Worm (Caenorhabditis elegans) whole organism, young adult: ENCODE results near the gene T21H3.5.

Source experiments
- B0019.2 ChIP-seq: fragments of 200-800 bp; sonication (Bioruptor generic); conservative IDR thresholded peaks from 2 replicates; pipeline ENCODE4 v1.3.6; 2022; ENCODE audit warnings: missing genetic modification reagents, missing genetic modification characterization, missing compliant biosample characterization
- B0336.3 ChIP-seq: fragments of 200-800 bp; sonication (Bioruptor generic); IDR thresholded peaks from 2 replicates; pipeline ENCODE4 v1.3.6; 2022; ENCODE audit warnings: missing genetic modification characterization, missing compliant biosample characterization
- C17E4.6 ChIP-seq: fragments of 200-800 bp; sonication (Bioruptor generic); IDR thresholded peaks from 2 replicates; pipeline ENCODE4 v1.3.6; 2022; ENCODE audit warnings: missing genetic modification reagents, missing genetic modification characterization, missing compliant biosample characterization
- F49E8.2 ChIP-seq: sonication (generic microtip); optimal IDR thresholded peaks from 3 replicates; lab custom pipeline; 2017; ENCODE audit warnings: missing genetic modification characterization, mild to moderate bottlenecking, missing compliant biosample characterization, antibody characterized with exemption, moderate library complexity; ENCODE audit not compliant: insufficient read depth
- F57A8.1 ChIP-seq: fragments of 200-800 bp; sonication (Bioruptor generic); optimal IDR thresholded peaks from 2 replicates; lab custom pipeline; 2018; ENCODE audit warnings: mild to moderate bottlenecking, missing genetic modification characterization, moderate library complexity, missing compliant biosample characterization
- T26A5.8 ChIP-seq: sonication (generic microtip); optimal IDR thresholded peaks from 2 replicates; lab custom pipeline; 2016; ENCODE audit warnings: missing genetic modification characterization, missing compliant biosample characterization
- Y53G8AR.9 ChIP-seq: fragments of 200-800 bp; sonication (Bioruptor generic); conservative IDR thresholded peaks from 2 replicates; pipeline ENCODE4 v1.3.6; 2022; ENCODE audit warnings: missing genetic modification reagents, missing genetic modification characterization, missing compliant biosample characterization
- Y79H2A.3 ChIP-seq: fragments of 200-800 bp; sonication (Bioruptor generic); conservative IDR thresholded peaks from 2 replicates; pipeline ENCODE4 v1.3.6; 2022; ENCODE audit warnings: missing genetic modification reagents, missing genetic modification characterization, missing compliant biosample characterization
- atf-7 ChIP-seq: sonication (generic microtip); optimal IDR thresholded peaks from 2 replicates; lab custom pipeline; 2017; ENCODE audit warnings: mild to moderate bottlenecking, missing genetic modification characterization, missing compliant biosample characterization
- attf-3 ChIP-seq: fragments of 200-800 bp; sonication (Bioruptor generic); conservative IDR thresholded peaks from 2 replicates; pipeline ENCODE4 v1.3.6; 2022; ENCODE audit warnings: missing genetic modification reagents, missing genetic modification characterization, missing compliant biosample characterization
- bed-1 ChIP-seq: fragments of 200-800 bp; sonication (Bioruptor generic); IDR thresholded peaks from 2 replicates; pipeline ENCODE4 v1.3.6; 2022; ENCODE audit warnings: missing genetic modification reagents, missing genetic modification characterization, missing compliant biosample characterization
- cebp-1 ChIP-seq, 2 experiments: fragments of 200-800 bp in 1 of 2; sonication (Bioruptor generic) in 1 of 2; sonication (generic microtip) in 1 of 2; IDR thresholded peaks in 1 of 2; optimal IDR thresholded peaks in 1 of 2; 2 replicates each; pipeline versions ENCODE4 v1.3.6 to Lab custom; 2017 to 2022; ENCODE audit warnings: missing compliant biosample characterization in 2 of 2, missing genetic modification characterization in 2 of 2, mild to moderate bottlenecking in 1 of 2, missing genetic modification reagents in 1 of 2, moderate library complexity in 1 of 2
- cebp-2 ChIP-seq: fragments of 200-800 bp; sonication (Bioruptor generic); IDR thresholded peaks from 2 replicates; pipeline ENCODE4 v1.3.6; 2022; ENCODE audit warnings: missing genetic modification characterization, missing compliant biosample characterization
- ceh-100 ChIP-seq: fragments of 200-800 bp; sonication (Bioruptor generic); IDR thresholded peaks from 2 replicates; pipeline ENCODE4 v1.3.6; 2022; ENCODE audit warnings: missing genetic modification reagents, missing genetic modification characterization, missing compliant biosample characterization
- ceh-40 ChIP-seq: fragments of 200-800 bp; sonication (Bioruptor generic); IDR thresholded peaks from 2 replicates; pipeline ENCODE4 v1.3.6; 2022; ENCODE audit warnings: missing genetic modification characterization, missing compliant biosample characterization
- chd-7 ChIP-seq: sonication (generic microtip); optimal IDR thresholded peaks from 2 replicates; lab custom pipeline; 2016; ENCODE audit warnings: mild to moderate bottlenecking, missing genetic modification characterization, moderate library complexity, missing compliant biosample characterization
- die-1 ChIP-seq: sonication (generic microtip); optimal IDR thresholded peaks from 2 replicates; lab custom pipeline; 2016; ENCODE audit warnings: missing genotype, mild to moderate bottlenecking, missing genetic modification characterization, missing compliant biosample characterization
- dox-1 ChIP-seq: fragments of 200-800 bp; sonication (Bioruptor generic); IDR thresholded peaks from 2 replicates; pipeline ENCODE4 v1.3.6; 2022; ENCODE audit warnings: missing genetic modification reagents, missing genetic modification characterization, missing compliant biosample characterization
- egl-44 ChIP-seq: fragments of 200-800 bp; sonication (Bioruptor generic); IDR thresholded peaks from 2 replicates; pipeline ENCODE4 v1.3.6; 2022; ENCODE audit warnings: missing genetic modification reagents, missing genetic modification characterization, missing compliant biosample characterization
- egrh-3 ChIP-seq: fragments of 200-800 bp; sonication (Bioruptor generic); IDR thresholded peaks from 2 replicates; pipeline ENCODE4 v1.3.6; 2022; ENCODE audit warnings: missing genetic modification reagents, missing genetic modification characterization, missing compliant biosample characterization
- ets-4 ChIP-seq: fragments of 200-800 bp; sonication (Bioruptor generic); optimal IDR thresholded peaks from 2 replicates; lab custom pipeline; 2018; ENCODE audit warnings: mild to moderate bottlenecking, missing genetic modification characterization, missing compliant biosample characterization
- hlh-26 ChIP-seq: fragments of 200-800 bp; sonication (Bioruptor generic); conservative IDR thresholded peaks from 2 replicates; pipeline ENCODE4 v1.3.6; 2022; ENCODE audit warnings: missing genetic modification reagents, missing genetic modification characterization, missing compliant biosample characterization
- lin-26 ChIP-seq: fragments of 200-800 bp; sonication (Bioruptor generic); IDR thresholded peaks from 2 replicates; pipeline ENCODE4 v1.3.6; 2022; ENCODE audit warnings: missing genetic modification reagents, missing genetic modification characterization, missing compliant biosample characterization
- lsy-27 ChIP-seq: sonication (generic microtip); optimal IDR thresholded peaks from 2 replicates; lab custom pipeline; 2017; ENCODE audit warnings: missing genetic modification characterization, mild to moderate bottlenecking, missing compliant biosample characterization, antibody characterized with exemption, missing genotype, borderline replicate concordance; ENCODE audit not compliant: insufficient read depth
- madf-10 ChIP-seq: sonication (generic microtip); optimal IDR thresholded peaks from 2 replicates; lab custom pipeline; 2016; ENCODE audit warnings: mild to moderate bottlenecking, missing genetic modification characterization, missing compliant biosample characterization
- madf-3 ChIP-seq: fragments of 200-800 bp; sonication (Bioruptor generic); IDR thresholded peaks from 2 replicates; pipeline ENCODE4 v1.3.6; 2022; ENCODE audit warnings: missing genetic modification reagents, missing genetic modification characterization, missing compliant biosample characterization
- madf-8 ChIP-seq: fragments of 200-800 bp; sonication (Bioruptor generic); conservative IDR thresholded peaks from 2 replicates; pipeline ENCODE4 v1.3.6; 2022; ENCODE audit warnings: missing genetic modification reagents, missing genetic modification characterization, missing compliant biosample characterization
- nfya-1 ChIP-seq: sonication (generic microtip); optimal IDR thresholded peaks from 2 replicates; lab custom pipeline; 2017; ENCODE audit warnings: antibody characterized with exemption, missing compliant biosample characterization, missing genetic modification characterization, borderline replicate concordance; ENCODE audit not compliant: insufficient read depth
- nhr-120 ChIP-seq: fragments of 200-800 bp; sonication (Bioruptor generic); IDR thresholded peaks from 2 replicates; pipeline ENCODE4 v1.3.6; 2022; ENCODE audit warnings: missing genetic modification characterization, missing compliant biosample characterization
- nhr-80 ChIP-seq: sonication (generic microtip); optimal IDR thresholded peaks from 2 replicates; lab custom pipeline; 2016; ENCODE audit warnings: missing genetic modification characterization, missing compliant biosample characterization
- nhr-90 ChIP-seq: sonication (generic microtip); optimal IDR thresholded peaks from 2 replicates; lab custom pipeline; 2016; ENCODE audit warnings: missing genotype, mild to moderate bottlenecking, missing genetic modification characterization, missing compliant biosample characterization
- rpc-1 ChIP-seq, 2 experiments: fragments of 150-350 bp in 1 of 2; sonication (generic microtip) in 1 of 2; optimal IDR thresholded peaks; 2 replicates each; lab custom pipeline; 2014 to 2018; ENCODE audit warnings: missing biosample characterization in 1 of 2, missing genetic modification characterization in 1 of 2, missing genetic modification reagents in 1 of 2, missing genotype in 1 of 2
- tlf-1 ChIP-seq: fragments of 200-800 bp; sonication (Bioruptor generic); optimal IDR thresholded peaks from 2 replicates; lab custom pipeline; 2018; ENCODE audit warnings: mild to moderate bottlenecking, missing genetic modification characterization, missing compliant biosample characterization
- unc-130 ChIP-seq: sonication (generic microtip); optimal IDR thresholded peaks from 2 replicates; lab custom pipeline; 2016; ENCODE audit warnings: missing genetic modification reagents, missing genetic modification characterization, missing compliant biosample characterization
- zfh-2 ChIP-seq: fragments of 200-800 bp; sonication (Bioruptor generic); conservative IDR thresholded peaks from 2 replicates; pipeline ENCODE4 v1.3.6; 2022; ENCODE audit warnings: missing genetic modification reagents, missing genetic modification characterization, missing compliant biosample characterization
- ztf-25 ChIP-seq: fragments of 200-800 bp; sonication (Bioruptor generic); IDR thresholded peaks from 2 replicates; pipeline ENCODE4 v1.3.6; 2022; ENCODE audit warnings: missing genetic modification reagents, missing genetic modification characterization, missing compliant biosample characterization

The T21H3.5 gene

ce11 chrV:1134302-1134701 is 29.8 kb downstream of the T21H3.5 start, which contains the start of gene cpr-8:
Gene cpr-8, plus strand, starts transcription at chrV:1134602.
- TF ChIP-seq Y79H2A.3 (no peak), madf-8 (no peak), nhr-80 (tag; lab: Kevin White, UChicago) (no peak), egl-44 (GFP tag; lab: Robert Waterston, UW) (no peak)

ce11 chrV:1133840-1134239 is 30.3 kb downstream of the T21H3.5 start, which contains the start of gene cpr-5:
Gene cpr-5, minus strand, starts transcription at chrV:1134036.
- TF ChIP-seq rpc-1 (optimal IDR thresholded peaks at IDR 0.05; lab: Kevin White, UChicago) (no peak), rpc-1 (tag; optimal IDR thresholded peaks at IDR 0.05; lab: Kevin White, UChicago) (no peak), F57A8.1 (GFP tag; lab: Kevin White, UChicago) (no peak), F49E8.2 (no peak), T26A5.8 (tag; lab: Kevin White, UChicago) (no peak), die-1 (tag; lab: Kevin White, UChicago) (no peak), dox-1 (no peak), bed-1 (no peak), lin-26 (GFP tag; lab: Robert Waterston, UW) (no peak), lsy-27 (tag; lab: Kevin White, UChicago) (no peak)

- 0 out of 2 replicates have a peak, but pooled peaks have one; percentile 21 for TF ChIP-seq nhr-120 (GFP tag; lab: Robert Waterston, UW)
- no peak for TF ChIP-seq tlf-1 (GFP tag; lab: Kevin White, UChicago)
- 0 out of 2 replicates have a peak, but pooled peaks have one; percentile 15 for TF ChIP-seq madf-3 (GFP tag; lab: Robert Waterston, UW)
Measured at ce11 chrV:1133223-1133622, 30.9 kb downstream of the T21H3.5 start.

ce11 chrV:1131880-1132623 is 32.0 kb downstream of the T21H3.5 start, which contains the start of gene W07B8.4:
Gene W07B8.4, minus strand, starts transcription at chrV:1131930.
- TF ChIP-seq chd-7 (tag; lab: Kevin White, UChicago): peak; percentile 4
- TF ChIP-seq nfya-1 (tag; lab: Kevin White, UChicago): no peak
- TF ChIP-seq B0019.2 (GFP tag; lab: Robert Waterston, UW): no peak
- 0 out of 2 replicates have a peak, but pooled peaks have one; percentile 53 for TF ChIP-seq zfh-2 (GFP tag; lab: Robert Waterston, UW)
- TF ChIP-seq ceh-100: no peak
- no peak for TF ChIP-seq unc-130 (GFP tag; lab: Kevin White, UChicago)
- no peak for TF ChIP-seq C17E4.6 (GFP tag; lab: Robert Waterston, UW)
- no peak for TF ChIP-seq egrh-3 (GFP tag; lab: Robert Waterston, UW)
- TF ChIP-seq attf-3: no peak
- 0 out of 2 replicates have a peak, but pooled peaks have one; percentile 47 for TF ChIP-seq nhr-120 (GFP tag; lab: Robert Waterston, UW)
- TF ChIP-seq cebp-1 (GFP tag; IDR thresholded peaks at IDR 0.05; lab: Robert Waterston, UW): no peak
- TF ChIP-seq cebp-1 (tag; optimal IDR thresholded peaks at IDR 0.05; lab: Kevin White, UChicago): peak; percentile 2
- no peak for TF ChIP-seq ztf-25 (GFP tag; lab: Robert Waterston, UW)
- TF ChIP-seq nhr-80 (tag; lab: Kevin White, UChicago): peak; percentile 5
- peak; percentile 20 for TF ChIP-seq madf-10 (tag; lab: Kevin White, UChicago)
- TF ChIP-seq ets-4: no peak
- peak; percentile 35 for TF ChIP-seq nhr-90 (tag; lab: Kevin White, UChicago)
- TF ChIP-seq hlh-26: no peak
- peak; percentile 45; the same call in 1 of the 2 replicates for TF ChIP-seq ceh-40 (GFP tag; lab: Robert Waterston, UW)
- peak; percentile 51; the same call in 1 of the 2 replicates for TF ChIP-seq Y53G8AR.9 (GFP tag; lab: Robert Waterston, UW)
- TF ChIP-seq lin-26 (GFP tag; lab: Robert Waterston, UW): 0 out of 2 replicates have a peak, but pooled peaks have one; percentile 27
- TF ChIP-seq B0336.3 (GFP tag; lab: Robert Waterston, UW): peak; percentile 42; the same call in 1 of the 2 replicates
- TF ChIP-seq atf-7 (tag; lab: Kevin White, UChicago): peak; percentile 38
- 0 out of 2 replicates have a peak, but pooled peaks have one; percentile 31 for TF ChIP-seq cebp-2 (GFP tag; lab: Robert Waterston, UW)
